Worm (Caenorhabditis elegans): ENCODE results near the gene mrps-18.C.

- no peak for TF ChIP-seq ama-1 (optimal IDR thresholded peaks at IDR 0.05)
- TF ChIP-seq elt-2 (tag; optimal IDR thresholded peaks at IDR 0.05) = no peak
- TF ChIP-seq gmeb-2 (tag; optimal IDR thresholded peaks at IDR 0.05) = no peak
- no peak for TF ChIP-seq pha-4 (tag; optimal IDR thresholded peaks at IDR 0.05)
- no peak for TF ChIP-seq ceh-6 (GFP tag; optimal IDR thresholded peaks at IDR 0.05)
- TF ChIP-seq zip-5 (tag; optimal IDR thresholded peaks at IDR 0.05) = no peak
- no peak for TF ChIP-seq ztf-16 (tag; optimal IDR thresholded peaks at IDR 0.05)
- TF ChIP-seq ceh-2 (tag; optimal IDR thresholded peaks at IDR 0.05) = no peak
- TF ChIP-seq nfya-1 (tag; optimal IDR thresholded peaks at IDR 0.05) = no peak
- TF ChIP-seq fkh-10 (GFP tag; optimal IDR thresholded peaks at IDR 0.05) = no peak
These were observed 16.8 kb downstream of the mrps-18.C start, which contains the start of gene F41G3.21 for ce11 chrII:6752850-6753249.

Data from whole organism, late embryonic.